Fruit fly (Drosophila melanogaster): Measurements from ENCODE around the gene CG6761.
A peak's percentile ranks its signal among the peaks of the same experiment; 100 is the strongest.

Gene CG6761

dm6 chr3L:9723108-9723507, 19.7 kb upstream of the CG6761 start, which contains the start of the genes nbs and defl (continued):
- TF ChIP-seq prd (optimal IDR thresholded peaks at IDR 0.05), result no peak
- peak; percentile 84 for TF ChIP-seq prd (GFP tag; IDR thresholded peaks at IDR 0.05)
- TF ChIP-seq pan (optimal IDR thresholded peaks at IDR 0.05), result no peak
- peak in 1 of 2 experiments; percentile 79 for TF ChIP-seq pan (GFP tag; optimal IDR thresholded peaks at IDR 0.05 in 1 of 2, IDR thresholded peaks at IDR 0.05 in 1 of 2)
- no peak for TF ChIP-seq onecut (GFP tag; IDR thresholded peaks at IDR 0.05)
- TF ChIP-seq CG17186 (GFP tag; optimal IDR thresholded peaks at IDR 0.05), result no peak
- TF ChIP-seq CG3726 (GFP tag; IDR thresholded peaks at IDR 0.05), result peak; percentile 13; the same call in 1 of the 3 replicates
- peak; percentile 9 for TF ChIP-seq CG10462 (GFP tag; optimal IDR thresholded peaks at IDR 0.05)
- no peak for TF ChIP-seq tna (GFP tag; IDR thresholded peaks at IDR 0.05; ENCODE audit: partially characterized antibody)
- peak; percentile 79 for TF ChIP-seq CG2678 (tag; optimal IDR thresholded peaks at IDR 0.05)
- peak; percentile 45 for TF ChIP-seq nerfin-1 (tag; optimal IDR thresholded peaks at IDR 0.05)
- TF ChIP-seq Xrp1 (GFP tag; IDR thresholded peaks at IDR 0.05), result peak; percentile 76
- TF ChIP-seq Dfd (GFP tag; optimal IDR thresholded peaks at IDR 0.05), result no peak
- peak; percentile 71; the same call in 1 of the 2 replicates for TF ChIP-seq ara (GFP tag; IDR thresholded peaks at IDR 0.05)
- peak; percentile 34 for TF ChIP-seq CG12744 (GFP tag; optimal IDR thresholded peaks at IDR 0.05)
- peak; percentile 94 for TF ChIP-seq CG17385 (GFP tag; optimal IDR thresholded peaks at IDR 0.05)
- no peak for TF ChIP-seq ato (GFP tag; IDR thresholded peaks at IDR 0.05; ENCODE audit: partially characterized antibody)
- TF ChIP-seq grn (GFP tag; optimal IDR thresholded peaks at IDR 0.05), result no peak
- TF ChIP-seq MTF-1 (GFP tag; optimal IDR thresholded peaks at IDR 0.05; ENCODE audit: borderline replicate concordance), result no peak
- no peak for TF ChIP-seq HLH4C (GFP tag; IDR thresholded peaks at IDR 0.05; ENCODE audit: partially characterized antibody)
- TF ChIP-seq row (GFP tag; IDR thresholded peaks at IDR 0.05), result peak; percentile 96
- TF ChIP-seq mirr (GFP tag; optimal IDR thresholded peaks at IDR 0.05), result peak; percentile 27
- no peak for TF ChIP-seq CG7271 (tag; optimal IDR thresholded peaks at IDR 0.05)
- TF ChIP-seq Taf1 (GFP tag; IDR thresholded peaks at IDR 0.05), result peak; percentile 46
- TF ChIP-seq so (GFP tag; IDR thresholded peaks at IDR 0.05), result no peak; the same call in 2 of the 3 replicates
- TF ChIP-seq jing (GFP tag; optimal IDR thresholded peaks at IDR 0.05), result no peak
- no peak for TF ChIP-seq mld (GFP tag; IDR thresholded peaks at IDR 0.05; ENCODE audit: partially characterized antibody)
- peak; percentile 74 for TF ChIP-seq CG18262 (tag; optimal IDR thresholded peaks at IDR 0.05)
- TF ChIP-seq CG13424 (tag; optimal IDR thresholded peaks at IDR 0.05), result peak; percentile 81
- peak; percentile 95 for TF ChIP-seq Ets65A (GFP tag)
- 0 out of 2 replicates have a peak, but pooled peaks have one; percentile 36 for TF ChIP-seq cas (GFP tag; IDR thresholded peaks at IDR 0.05)
- peak; percentile 48 for TF ChIP-seq twi (tag; optimal IDR thresholded peaks at IDR 0.05)
- peak; percentile 82 for TF ChIP-seq CG3847 (GFP tag; IDR thresholded peaks at IDR 0.05)
- peak; percentile 19 for TF ChIP-seq dm (GFP tag; optimal IDR thresholded peaks at IDR 0.05)
- TF ChIP-seq BEAF-32 (GFP tag; optimal IDR thresholded peaks at IDR 0.05), result peak; percentile 71
- no peak for TF ChIP-seq z (GFP tag; IDR thresholded peaks at IDR 0.05)
- no peak for TF ChIP-seq cwo (GFP tag; optimal IDR thresholded peaks at IDR 0.05)
- no peak for TF ChIP-seq Nf-YB (GFP tag; optimal IDR thresholded peaks at IDR 0.05)
- TF ChIP-seq ac (GFP tag; optimal IDR thresholded peaks at IDR 0.05), result no peak
- no peak for TF ChIP-seq CG11504 (tag; optimal IDR thresholded peaks at IDR 0.05)
- no peak for TF ChIP-seq CG14965 (GFP tag; optimal IDR thresholded peaks at IDR 0.05; ENCODE audit: borderline replicate concordance)
- peak; percentile 7 for TF ChIP-seq CG1792 (GFP tag; optimal IDR thresholded peaks at IDR 0.05)
- no peak for TF ChIP-seq ERR (GFP tag; optimal IDR thresholded peaks at IDR 0.05)
- TF ChIP-seq Mrtf (GFP tag; IDR thresholded peaks at IDR 0.05), result 0 out of 3 replicates have a peak, but pooled peaks have one; percentile 49
- TF ChIP-seq CG2875 (GFP tag; optimal IDR thresholded peaks at IDR 0.05), result no peak
- peak; percentile 81 for TF ChIP-seq Rfx (GFP tag; IDR thresholded peaks at IDR 0.05)
- no peak for TF ChIP-seq CG10321 (GFP tag; IDR thresholded peaks at IDR 0.05)
- TF ChIP-seq CG5953 (GFP tag; IDR thresholded peaks at IDR 0.05), result no peak
- TF ChIP-seq slou (GFP tag; optimal IDR thresholded peaks at IDR 0.05), result peak; percentile 67
- peak; percentile 36 for TF ChIP-seq exex (tag; optimal IDR thresholded peaks at IDR 0.05)
- no peak for TF ChIP-seq corto (GFP tag; optimal IDR thresholded peaks at IDR 0.05)
